Worm (Caenorhabditis elegans) whole organism, L4 larva: ENCODE data around the gene C24D10.6.
A peak's percentile ranks its signal among the peaks of the same experiment; 100 is the strongest.

Source experiments
- F49E8.2 ChIP-seq: sonication (generic microtip); optimal IDR thresholded peaks from 2 replicates; lab custom pipeline; 2016; ENCODE audit warnings: missing compliant biosample characterization, mild to moderate bottlenecking, missing genetic modification characterization, borderline replicate concordance
- R02D3.7 ChIP-seq: fragments of 150-350 bp; sonication (generic microtip); optimal IDR thresholded peaks from 3 replicates; lab custom pipeline; 2014; ENCODE audit warnings: missing biosample characterization, missing genetic modification characterization
- T20F7.1 ChIP-seq: fragments of 200-800 bp; sonication (Bioruptor generic); optimal IDR thresholded peaks from 2 replicates; lab custom pipeline; 2018; ENCODE audit warnings: mild to moderate bottlenecking, missing genetic modification characterization, missing compliant biosample characterization
- T26A8.4 ChIP-seq: fragments of 200-800 bp; sonication (Bioruptor generic); IDR thresholded peaks from 2 replicates; pipeline ENCODE4 v1.3.6; 2022; ENCODE audit warnings: missing genetic modification characterization, missing compliant biosample characterization
- ZK337.2 ChIP-seq: fragments of 200-800 bp; sonication (Bioruptor generic); IDR thresholded peaks from 2 replicates; pipeline ENCODE4 v1.3.6; 2022; ENCODE audit warnings: missing genetic modification reagents, missing genetic modification characterization, missing compliant biosample characterization
- aha-1 ChIP-seq: fragments of 150-350 bp; peaks from one replicate; lab custom pipeline; 2014; ENCODE audit warnings: missing biosample characterization, missing genetic modification characterization
- aly-2 ChIP-seq: sonication (generic microtip); optimal IDR thresholded peaks from 2 replicates; lab custom pipeline; 2018; ENCODE audit warnings: missing biosample characterization, missing genetic modification characterization
- arid-1 ChIP-seq: fragments of 200-800 bp; sonication (Bioruptor generic); conservative IDR thresholded peaks from 2 replicates; pipeline ENCODE4 v1.3.6; 2022; ENCODE audit warnings: missing genetic modification reagents, missing genetic modification characterization, missing compliant biosample characterization
- attf-4 ChIP-seq: sonication (generic microtip); optimal IDR thresholded peaks from 3 replicates; lab custom pipeline; 2017; ENCODE audit warnings: missing biosample characterization, missing genetic modification characterization
- ceh-28 ChIP-seq: fragments of 150-350 bp; optimal IDR thresholded peaks from 2 replicates; lab custom pipeline; 2014; ENCODE audit warnings: missing biosample characterization, missing genetic modification reagents, missing genetic modification characterization
- ceh-32 ChIP-seq: sonication (generic microtip); optimal IDR thresholded peaks from 2 replicates; lab custom pipeline; 2016; ENCODE audit warnings: mild to moderate bottlenecking, missing genetic modification characterization, missing compliant biosample characterization; ENCODE audit not compliant: poor library complexity
- ceh-44 ChIP-seq: fragments of 200-800 bp; sonication (Bioruptor generic); IDR thresholded peaks from 2 replicates; pipeline ENCODE4 v1.3.6; 2022; ENCODE audit warnings: missing genetic modification reagents, missing genetic modification characterization, missing compliant biosample characterization
- ceh-82 ChIP-seq: sonication (generic microtip); optimal IDR thresholded peaks from 2 replicates; lab custom pipeline; 2017; ENCODE audit warnings: missing biosample characterization, missing genetic modification characterization
- ces-1 ChIP-seq: fragments of 150-350 bp; sonication (generic microtip); optimal IDR thresholded peaks from 4 replicates; lab custom pipeline; 2014; ENCODE audit warnings: missing biosample characterization, missing genetic modification reagents, missing genetic modification characterization
- daf-19 ChIP-seq: fragments of 200-800 bp; sonication (Bioruptor generic); conservative IDR thresholded peaks from 2 replicates; pipeline ENCODE4 v1.3.6; 2022; ENCODE audit warnings: missing genetic modification characterization, missing compliant biosample characterization
- dmd-6 ChIP-seq: fragments of 200-800 bp; sonication (Bioruptor generic); IDR thresholded peaks from 2 replicates; pipeline ENCODE4 v1.3.6; 2022; ENCODE audit warnings: missing genetic modification reagents, missing genetic modification characterization, missing compliant biosample characterization
- dmd-9 ChIP-seq: fragments of 200-800 bp; sonication (Bioruptor generic); IDR thresholded peaks from 2 replicates; pipeline ENCODE4 v1.3.6; 2022; ENCODE audit warnings: missing genetic modification reagents, missing genetic modification characterization, missing compliant biosample characterization
- dpl-1 ChIP-seq: fragments of 150-350 bp; optimal IDR thresholded peaks from 2 replicates; lab custom pipeline; 2014; ENCODE audit warnings: missing biosample characterization, missing genetic modification reagents, missing genetic modification characterization
- duxl-1 ChIP-seq: sonication (generic microtip); optimal IDR thresholded peaks from 2 replicates; lab custom pipeline; 2016; ENCODE audit warnings: mild to moderate bottlenecking, missing genetic modification characterization, moderate library complexity, missing compliant biosample characterization; ENCODE audit not compliant: poor library complexity
- fkh-10 ChIP-seq: fragments of 150-350 bp; optimal IDR thresholded peaks from 2 replicates; lab custom pipeline; 2014; ENCODE audit warnings: missing biosample characterization, missing genetic modification reagents, missing genetic modification characterization
- fos-1 ChIP-seq: fragments of 150-350 bp; optimal IDR thresholded peaks from 2 replicates; lab custom pipeline; 2014; ENCODE audit warnings: missing biosample characterization, missing genetic modification characterization
- hlh-11 ChIP-seq: fragments of 200-800 bp; sonication (Bioruptor generic); optimal IDR thresholded peaks from 2 replicates; lab custom pipeline; 2018; ENCODE audit warnings: mild to moderate bottlenecking, missing genetic modification characterization, missing compliant biosample characterization
- hlh-30 ChIP-seq: sonication (generic microtip); optimal IDR thresholded peaks from 2 replicates; lab custom pipeline; 2017; ENCODE audit warnings: antibody characterized with exemption, mild to moderate bottlenecking, missing genetic modification characterization, missing compliant biosample characterization; ENCODE audit not compliant: insufficient read depth
- jun-1 ChIP-seq: fragments of 150-350 bp; optimal IDR thresholded peaks from 2 replicates; lab custom pipeline; 2014; ENCODE audit warnings: missing biosample characterization, missing genetic modification reagents, missing genetic modification characterization
- lim-7 ChIP-seq: fragments of 200-800 bp; sonication (Bioruptor generic); IDR thresholded peaks from 2 replicates; pipeline ENCODE4 v1.3.6; 2022; ENCODE audit warnings: missing genetic modification characterization, missing compliant biosample characterization
- lin-29 ChIP-seq: fragments of 200-800 bp; sonication (Bioruptor generic); IDR thresholded peaks from 2 replicates; pipeline ENCODE4 v1.3.6; 2022; ENCODE audit warnings: missing genetic modification reagents, missing genetic modification characterization, missing compliant biosample characterization
- lin-38 ChIP-seq: fragments of 200-800 bp; sonication (Bioruptor generic); IDR thresholded peaks from 2 replicates; pipeline ENCODE4 v1.3.6; 2022; ENCODE audit warnings: missing genetic modification reagents, missing genetic modification characterization, missing compliant biosample characterization
- lsy-2 ChIP-seq, 2 experiments: fragments of 150-350 bp in 1 of 2; sonication (generic microtip) in 1 of 2; optimal IDR thresholded peaks; 2 replicates each; lab custom pipeline; 2014 to 2017; ENCODE audit warnings: missing biosample characterization in 2 of 2, missing genetic modification characterization in 2 of 2
- madf-5 ChIP-seq, 2 experiments: fragments of 200-800 bp; sonication (Bioruptor generic); IDR thresholded peaks; 2 replicates each; pipeline ENCODE4 v1.3.6; 2022; ENCODE audit warnings: missing compliant biosample characterization in 2 of 2, missing genetic modification characterization in 2 of 2
- mdl-1 ChIP-seq, 2 experiments: fragments of 150-350 bp in 1 of 2; sonication (generic microtip) in 1 of 2; optimal IDR thresholded peaks; 2 replicates each; lab custom pipeline; 2014 to 2017; ENCODE audit warnings: missing biosample characterization in 2 of 2, missing genetic modification characterization in 2 of 2
- mes-2 ChIP-seq: sonication (generic microtip); optimal IDR thresholded peaks from 2 replicates; lab custom pipeline; 2016; ENCODE audit warnings: missing genotype, mild to moderate bottlenecking, missing genetic modification characterization, missing compliant biosample characterization; ENCODE audit not compliant: poor library complexity, severe bottlenecking
- mxl-2 ChIP-seq: fragments of 200-800 bp; sonication (Bioruptor generic); conservative IDR thresholded peaks from 2 replicates; pipeline ENCODE4 v1.3.6; 2022; ENCODE audit warnings: missing genetic modification reagents, missing genetic modification characterization, missing compliant biosample characterization
- nhr-10 ChIP-seq: fragments of 150-350 bp; optimal IDR thresholded peaks from 2 replicates; lab custom pipeline; 2014; ENCODE audit warnings: missing biosample characterization, missing genetic modification characterization
- nhr-28 ChIP-seq: fragments of 150-350 bp; optimal IDR thresholded peaks from 2 replicates; lab custom pipeline; 2014; ENCODE audit warnings: missing biosample characterization, missing genetic modification characterization
- nhr-41 ChIP-seq: fragments of 200-800 bp; sonication (Bioruptor generic); IDR thresholded peaks from 2 replicates; pipeline ENCODE4 v1.3.6; 2022; ENCODE audit warnings: missing genetic modification reagents, missing genetic modification characterization, missing compliant biosample characterization
- nhr-6 ChIP-seq: fragments of 150-350 bp; optimal IDR thresholded peaks from 2 replicates; lab custom pipeline; 2014; ENCODE audit warnings: missing biosample characterization, missing genetic modification characterization
- nhr-76 ChIP-seq: fragments of 150-350 bp; optimal IDR thresholded peaks from 2 replicates; lab custom pipeline; 2014; ENCODE audit warnings: missing biosample characterization, missing genetic modification characterization
- nhr-77 ChIP-seq: fragments of 150-350 bp; optimal IDR thresholded peaks from 2 replicates; lab custom pipeline; 2014; ENCODE audit warnings: missing biosample characterization, missing genetic modification characterization
- php-3 ChIP-seq: fragments of 200-800 bp; sonication (Bioruptor generic); IDR thresholded peaks from 2 replicates; pipeline ENCODE4 v1.3.6; 2022; ENCODE audit warnings: missing genetic modification reagents, missing genetic modification characterization, missing compliant biosample characterization
- pqm-1 ChIP-seq: sonication (generic microtip); optimal IDR thresholded peaks from 2 replicates; lab custom pipeline; 2017; ENCODE audit warnings: missing biosample characterization, missing genetic modification characterization
- rbr-2 ChIP-seq: sonication (generic microtip); optimal IDR thresholded peaks from 2 replicates; lab custom pipeline; 2016; ENCODE audit warnings: missing genotype, missing genetic modification characterization, missing compliant biosample characterization
- snpc-1.2 ChIP-seq: fragments of 200-800 bp; sonication (Bioruptor generic); IDR thresholded peaks from 2 replicates; pipeline ENCODE4 v1.3.6; 2022; ENCODE audit warnings: missing genetic modification reagents, missing genetic modification characterization, missing compliant biosample characterization
- snpc-4 ChIP-seq: fragments of 150-350 bp; optimal IDR thresholded peaks from 2 replicates; lab custom pipeline; 2014; ENCODE audit warnings: missing biosample characterization, missing genetic modification characterization
- tra-1 ChIP-seq: fragments of 200-800 bp; sonication (Bioruptor generic); IDR thresholded peaks from 2 replicates; pipeline ENCODE4 v1.3.6; 2022; ENCODE audit warnings: missing genetic modification reagents, missing genetic modification characterization, missing compliant biosample characterization
- unc-39 ChIP-seq: sonication (generic microtip); optimal IDR thresholded peaks from 2 replicates; lab custom pipeline; 2017; ENCODE audit warnings: missing biosample characterization, missing genetic modification characterization
- unc-62 ChIP-seq, 3 experiments: fragments of 150-350 bp in 1 of 3; sonication (generic microtip); optimal IDR thresholded peaks in 2 of 3; peaks in 1 of 3; 1 replicate in 1 of 3; 2 replicates in 2 of 3; lab custom pipeline; 2014 to 2017; ENCODE audit warnings: missing biosample characterization in 3 of 3, missing genetic modification characterization in 3 of 3, missing genetic modification reagents in 3 of 3, missing genotype in 1 of 3
- vab-7 ChIP-seq: fragments of 200-800 bp; sonication (Bioruptor generic); IDR thresholded peaks from 2 replicates; pipeline ENCODE4 v1.3.6; 2022; ENCODE audit warnings: missing genetic modification reagents, missing genetic modification characterization, missing compliant biosample characterization
- zfp-3 ChIP-seq: fragments of 200-800 bp; sonication (Bioruptor generic); conservative IDR thresholded peaks from 2 replicates; pipeline ENCODE4 v1.3.6; 2022; ENCODE audit warnings: missing genetic modification reagents, missing genetic modification characterization, missing compliant biosample characterization
- zip-11 ChIP-seq: fragments of 200-800 bp; sonication (Bioruptor generic); IDR thresholded peaks from 2 replicates; pipeline ENCODE4 v1.3.6; 2022; ENCODE audit warnings: missing genetic modification characterization, missing compliant biosample characterization

Gene C24D10.6

ce11 chrIV:5160171-5160570, at the start of gene C24D10.6, which contains the start of gene C24D10.4:
Gene C24D10.6 (minus strand): TSS chrIV:5160248.
Gene C24D10.4 (plus strand): TSS chrIV:5160522.
- no peak for TF ChIP-seq snpc-4 (tag; lab: Kevin White, UChicago)
- peak; percentile 11 for TF ChIP-seq nhr-77 (tag; lab: Kevin White, UChicago)
- peak; percentile 17 for TF ChIP-seq rbr-2 (tag; lab: Kevin White, UChicago)
- TF ChIP-seq pqm-1 (tag; lab: Kevin White, UChicago): no peak
- no peak for TF ChIP-seq nhr-6 (tag; lab: Kevin White, UChicago)
- TF ChIP-seq nhr-10 (tag; lab: Kevin White, UChicago): no peak
- TF ChIP-seq lin-38 (GFP tag; lab: Robert Waterston, UW): peak; percentile 91
- peak in 1 of 2 experiments; percentile 83 for TF ChIP-seq lsy-2 (tag; optimal IDR thresholded peaks at IDR 0.05; lab: Kevin White, UChicago)
- TF ChIP-seq attf-4 (tag; lab: Kevin White, UChicago): no peak
- no peak for TF ChIP-seq R02D3.7
- no peak for TF ChIP-seq tra-1 (GFP tag; lab: Robert Waterston, UW)
- TF ChIP-seq jun-1 (tag; lab: Kevin White, UChicago): no peak
- no peak for TF ChIP-seq fkh-10 (GFP tag; lab: Kevin White, UChicago)
- no peak for TF ChIP-seq nhr-28 (tag; lab: Kevin White, UChicago)
- TF ChIP-seq mes-2 (tag; lab: Kevin White, UChicago): peak; percentile 74
- TF ChIP-seq unc-39 (tag; lab: Kevin White, UChicago): no peak
- no peak for TF ChIP-seq unc-62 (GFP tag; optimal IDR thresholded peaks at IDR 0.05 in 1 of 2; lab: Kevin White, UChicago)
- TF ChIP-seq unc-62 (tag; optimal IDR thresholded peaks at IDR 0.05; lab: Kevin White, UChicago): no peak
- TF ChIP-seq vab-7 (GFP tag; lab: Robert Waterston, UW): no peak
- no peak for TF ChIP-seq zfp-3 (GFP tag; lab: Robert Waterston, UW)
- no peak for TF ChIP-seq zip-11 (GFP tag; lab: Robert Waterston, UW)
- peak; percentile 14 for TF ChIP-seq hlh-30 (tag; lab: Kevin White, UChicago)
- TF ChIP-seq snpc-1.2 (GFP tag; lab: Robert Waterston, UW): peak; percentile 59; the same call in 1 of the 2 replicates
- TF ChIP-seq dmd-9 (GFP tag; lab: Robert Waterston, UW): no peak
- TF ChIP-seq dpl-1 (GFP tag; lab: Kevin White, UChicago): peak; percentile 61
- TF ChIP-seq mxl-2 (GFP tag; lab: Robert Waterston, UW): no peak
- no peak for TF ChIP-seq nhr-41 (GFP tag; lab: Robert Waterston, UW)
- no peak for TF ChIP-seq madf-5 (GFP tag; IDR thresholded peaks at IDR 0.05; lab: Robert Waterston, UW)

DNA sequence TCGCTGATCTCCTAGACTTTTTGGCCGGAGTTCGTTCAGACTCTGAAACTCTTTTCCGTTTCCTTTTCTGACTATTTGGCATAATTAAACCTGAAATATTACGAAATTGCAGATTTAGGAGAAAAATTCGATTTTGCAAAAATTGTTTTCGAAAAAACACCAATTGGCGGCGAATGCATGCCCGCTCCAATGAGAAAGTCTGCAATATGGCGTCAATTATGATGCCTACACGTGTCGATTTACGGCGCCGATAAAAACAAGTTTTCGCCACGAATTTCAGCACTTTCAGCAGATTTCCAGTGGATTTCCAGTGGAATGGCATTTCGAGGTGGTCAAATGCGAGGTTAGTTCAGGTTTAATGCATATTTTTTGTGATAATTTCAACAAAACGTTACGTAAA, 49.3 kb upstream of the C24D10.6 start, which contains the start of the genes Y59E9AL.36 and nbet-1:
Y59E9AL.36 (minus strand) TSS at position 92 of the 400 bp plus-strand sequence.
nbet-1 (plus strand) TSS at position 112 of the 400 bp plus-strand sequence.
- TF ChIP-seq dmd-9 (GFP tag; lab: Robert Waterston, UW) (no peak), unc-39 (tag; lab: Kevin White, UChicago) (no peak), arid-1 (0 out of 2 replicates have a peak, but pooled peaks have one; percentile 19), aly-2 (tag; lab: Kevin White, UChicago) (no peak), ces-1 (GFP tag; lab: Kevin White, UChicago) (peak; percentile 15), ceh-82 (tag; lab: Kevin White, UChicago) (no peak), zip-11 (GFP tag; lab: Robert Waterston, UW) (no peak), lin-29 (no peak), mdl-1 (tag; optimal IDR thresholded peaks at IDR 0.05; lab: Kevin White, UChicago) (peak in 1 of 2 experiments; percentile 49), ceh-28 (tag; lab: Kevin White, UChicago) (no peak), ZK337.2 (no peak), mes-2 (tag; lab: Kevin White, UChicago) (peak; percentile 86), daf-19 (GFP tag; lab: Robert Waterston, UW) (no peak), T20F7.1 (GFP tag; lab: Kevin White, UChicago) (peak; percentile 45), dmd-6 (GFP tag; lab: Robert Waterston, UW) (no peak), vab-7 (GFP tag; lab: Robert Waterston, UW) (no peak), hlh-11 (no peak), php-3 (GFP tag; lab: Robert Waterston, UW) (no peak), ceh-32 (tag; lab: Kevin White, UChicago) (no peak), aha-1 (tag; lab: Kevin White, UChicago) (no peak), ceh-44 (GFP tag; lab: Robert Waterston, UW) (no peak), nhr-76 (tag; lab: Kevin White, UChicago) (no peak), F49E8.2 (tag; lab: Kevin White, UChicago) (no peak), duxl-1 (tag; lab: Kevin White, UChicago) (peak; percentile 46), mxl-2 (GFP tag; lab: Robert Waterston, UW) (no peak), T26A8.4 (GFP tag; lab: Robert Waterston, UW) (peak; percentile 61; the same call in 1 of the 2 replicates), fos-1 (no peak), lim-7 (GFP tag; lab: Robert Waterston, UW) (no peak)
